Fruit fly (Drosophila melanogaster) whole organism, embryonic: ENCODE data around the gene CG42240.

Experiments used
- Adf1 ChIP-seq: fragments of 200-800 bp; sonication (Bioruptor generic); IDR thresholded peaks from 2 replicates; pipeline ENCODE4 v1.3.6; 2022; ENCODE audit warnings: missing biosample characterization, missing genetic modification characterization
- B-H2 ChIP-seq: fragments of 200-800 bp; sonication (Bioruptor generic); optimal IDR thresholded peaks from 2 replicates; lab custom pipeline; 2018; ENCODE audit warnings: missing biosample characterization, mild to moderate bottlenecking, missing genetic modification characterization
- CG10147 ChIP-seq: fragments of 200-800 bp; sonication (Bioruptor generic); optimal IDR thresholded peaks from 2 replicates; lab custom pipeline; 2019; ENCODE audit warnings: missing biosample characterization, mild to moderate bottlenecking, missing genetic modification characterization, moderate library complexity
- CG1024 ChIP-seq: fragments of 200-800 bp; sonication (Bioruptor generic); IDR thresholded peaks from 2 replicates; pipeline ENCODE4 v1.3.6; 2022; ENCODE audit warnings: missing biosample characterization, missing genetic modification characterization
- CG11398 ChIP-seq: fragments of 200-800 bp; sonication (Bioruptor generic); optimal IDR thresholded peaks from 2 replicates; lab custom pipeline; 2016; ENCODE audit warnings: missing biosample characterization, missing genetic modification characterization
- CG11696 ChIP-seq: fragments of 200-800 bp; sonication (Bioruptor generic); IDR thresholded peaks from 2 replicates; pipeline ENCODE4 v1.3.6; 2022; ENCODE audit warnings: missing biosample characterization, missing genetic modification characterization
- CG12236 ChIP-seq: fragments of 200-800 bp; sonication (Bioruptor generic); optimal IDR thresholded peaks from 2 replicates; lab custom pipeline; 2016; ENCODE audit warnings: missing biosample characterization, missing genetic modification characterization
- CG12769 ChIP-seq: fragments of 200-800 bp; sonication (Bioruptor generic); optimal IDR thresholded peaks from 2 replicates; lab custom pipeline; 2019; ENCODE audit warnings: missing biosample characterization, mild to moderate bottlenecking, missing genetic modification characterization, moderate library complexity
- CG15073 ChIP-seq: fragments of 200-800 bp; sonication (Bioruptor generic); optimal IDR thresholded peaks from 2 replicates; lab custom pipeline; 2016; ENCODE audit warnings: missing biosample characterization, missing genetic modification characterization
- CG16815 ChIP-seq: fragments of 200-800 bp; sonication (Bioruptor generic); optimal IDR thresholded peaks from 3 replicates; lab custom pipeline; 2017; ENCODE audit warnings: missing biosample characterization, mild to moderate bottlenecking, missing genetic modification characterization
- CG17829 ChIP-seq: fragments of 200-800 bp; optimal IDR thresholded peaks from 2 replicates; lab custom pipeline; 2019; ENCODE audit warnings: missing biosample characterization, mild to moderate bottlenecking, missing genetic modification characterization, moderate library complexity
- CG18262 ChIP-seq: fragments of 200-800 bp; optimal IDR thresholded peaks from 3 replicates; lab custom pipeline; 2019; ENCODE audit warnings: missing biosample characterization, mild to moderate bottlenecking, missing genetic modification characterization, moderate library complexity
- CG2120 ChIP-seq: fragments of 200-800 bp; sonication (Bioruptor generic); optimal IDR thresholded peaks from 3 replicates; lab custom pipeline; 2016; ENCODE audit warnings: missing biosample characterization, missing genetic modification characterization
- CG2199 ChIP-seq: fragments of 200-800 bp; sonication (Bioruptor generic); IDR thresholded peaks from 3 replicates; pipeline ENCODE4 v1.3.6; 2022; ENCODE audit warnings: missing biosample characterization, missing genetic modification characterization
- CG2678 ChIP-seq: fragments of 200-800 bp; sonication (Bioruptor generic); optimal IDR thresholded peaks from 3 replicates; lab custom pipeline; 2019; ENCODE audit warnings: missing biosample characterization, mild to moderate bottlenecking, missing genetic modification characterization, moderate library complexity
- CG30403 ChIP-seq: fragments of 200-800 bp; sonication (Bioruptor generic); optimal IDR thresholded peaks from 3 replicates; lab custom pipeline; 2016; ENCODE audit warnings: missing biosample characterization, missing genetic modification characterization
- CG3726 ChIP-seq: fragments of 200-800 bp; sonication (Bioruptor generic); IDR thresholded peaks from 3 replicates; pipeline ENCODE4, ENCODE4 v1.3.6; 2022; ENCODE audit warnings: missing biosample characterization, missing genetic modification characterization
- CG3838 ChIP-seq: fragments of 200-800 bp; sonication (Bioruptor generic); optimal IDR thresholded peaks from 3 replicates; lab custom pipeline; 2016; ENCODE audit warnings: missing biosample characterization, missing genetic modification characterization
- CG3847 ChIP-seq: fragments of 200-800 bp; sonication (Bioruptor generic); IDR thresholded peaks from 2 replicates; pipeline ENCODE4 v1.3.6; 2022; ENCODE audit warnings: missing biosample characterization, missing genetic modification characterization
- CG4404 ChIP-seq: fragments of 200-800 bp; sonication (Bioruptor generic); IDR thresholded peaks from 2 replicates; pipeline ENCODE4 v1.3.6; 2022; ENCODE audit warnings: missing biosample characterization, missing genetic modification characterization
- CG8290 ChIP-seq, 3 experiments: fragments of 200-800 bp; sonication (Bioruptor generic); optimal IDR thresholded peaks; 2 replicates each; lab custom pipeline; 2016 to 2019; ENCODE audit warnings: missing biosample characterization in 3 of 3, missing genetic modification characterization in 3 of 3, mild to moderate bottlenecking in 2 of 3, moderate library complexity in 1 of 3
- CTCF ChIP-seq: fragments of 200-800 bp; sonication (Bioruptor generic); optimal IDR thresholded peaks from 2 replicates; lab custom pipeline; 2017; ENCODE audit warnings: missing biosample characterization, mild to moderate bottlenecking, missing genetic modification characterization, moderate library complexity
- Camta ChIP-seq: fragments of 200-800 bp; sonication (Bioruptor generic); optimal IDR thresholded peaks from 2 replicates; lab custom pipeline; 2016; ENCODE audit warnings: missing biosample characterization, missing genetic modification characterization
- Doc2 ChIP-seq: fragments of 200-800 bp; sonication (Bioruptor generic); IDR thresholded peaks from 2 replicates; pipeline ENCODE4 v1.3.6; 2022; ENCODE audit warnings: missing biosample characterization, missing genetic modification characterization
- Drgx ChIP-seq: fragments of 200-800 bp; sonication (Bioruptor generic); IDR thresholded peaks from 2 replicates; pipeline ENCODE4 v1.3.6; 2022; ENCODE audit warnings: missing biosample characterization, missing genetic modification characterization
- Hand ChIP-seq: fragments of 200-800 bp; sonication (Bioruptor generic); optimal IDR thresholded peaks from 2 replicates; lab custom pipeline; 2017; ENCODE audit warnings: mild to moderate bottlenecking, missing biosample characterization, missing genetic modification reagents, missing genetic modification characterization
- Hsf ChIP-seq: fragments of 200-800 bp; sonication (Bioruptor generic); optimal IDR thresholded peaks from 3 replicates; lab custom pipeline; 2016; ENCODE audit warnings: missing biosample characterization, missing genetic modification characterization
- Meics ChIP-seq: fragments of 200-800 bp; sonication (Bioruptor generic); optimal IDR thresholded peaks from 2 replicates; lab custom pipeline; 2017; ENCODE audit warnings: missing biosample characterization, mild to moderate bottlenecking, missing genetic modification characterization
- NC2α ChIP-seq: fragments of 200-800 bp; sonication (Bioruptor generic); optimal IDR thresholded peaks from 2 replicates; lab custom pipeline; 2016; ENCODE audit warnings: missing biosample characterization, missing genetic modification characterization
- NK7.1 ChIP-seq: fragments of 200-800 bp; sonication (Bioruptor generic); optimal IDR thresholded peaks from 3 replicates; lab custom pipeline; 2016; ENCODE audit warnings: missing biosample characterization, missing genetic modification characterization
- Nf-YC ChIP-seq: fragments of 200-800 bp; optimal IDR thresholded peaks from 3 replicates; lab custom pipeline; 2019; ENCODE audit warnings: missing biosample characterization, mild to moderate bottlenecking, missing genetic modification characterization, moderate library complexity
- NfI ChIP-seq: fragments of 200-800 bp; sonication (Bioruptor generic); optimal IDR thresholded peaks from 3 replicates; lab custom pipeline; 2018; ENCODE audit warnings: missing biosample characterization, mild to moderate bottlenecking, missing genetic modification characterization, moderate library complexity
- Scr ChIP-seq: fragments of 200-800 bp; sonication (Bioruptor generic); IDR thresholded peaks from 2 replicates; pipeline ENCODE4 v1.3.6; 2022; ENCODE audit warnings: missing biosample characterization, missing genetic modification characterization; ENCODE audit not compliant: partially characterized antibody
- Sry-β ChIP-seq: fragments of 200-800 bp; sonication (Bioruptor generic); optimal IDR thresholded peaks from 2 replicates; lab custom pipeline; 2018; ENCODE audit warnings: missing biosample characterization, mild to moderate bottlenecking, missing genetic modification characterization, moderate library complexity
- ab ChIP-seq: fragments of 200-800 bp; sonication (Bioruptor generic); optimal IDR thresholded peaks from 2 replicates; lab custom pipeline; 2016; ENCODE audit warnings: missing biosample characterization, missing genetic modification characterization
- abd-A ChIP-seq: fragments of 200-800 bp; sonication (Bioruptor generic); optimal IDR thresholded peaks from 3 replicates; lab custom pipeline; 2019; ENCODE audit warnings: missing biosample characterization, mild to moderate bottlenecking, missing genetic modification characterization, moderate library complexity
- ara ChIP-seq: fragments of 200-800 bp; sonication (Bioruptor generic); IDR thresholded peaks from 2 replicates; pipeline ENCODE4 v1.3.6; 2022; ENCODE audit warnings: missing biosample characterization, missing genetic modification characterization
- chn ChIP-seq: fragments of 200-800 bp; sonication (Bioruptor generic); optimal IDR thresholded peaks from 2 replicates; lab custom pipeline; 2016; ENCODE audit warnings: missing biosample characterization, missing genetic modification characterization
- danr ChIP-seq: fragments of 200-800 bp; sonication (Bioruptor generic); IDR thresholded peaks from 2 replicates; pipeline ENCODE4 v1.3.6; 2022; ENCODE audit warnings: missing biosample characterization, missing genetic modification characterization
- dm ChIP-seq: fragments of 200-800 bp; sonication (Bioruptor generic); optimal IDR thresholded peaks from 3 replicates; lab custom pipeline; 2016; ENCODE audit warnings: missing biosample characterization, missing genetic modification characterization
- eyg ChIP-seq: fragments of 200-800 bp; sonication (Bioruptor generic); optimal IDR thresholded peaks from 3 replicates; lab custom pipeline; 2016; ENCODE audit warnings: missing biosample characterization, missing genetic modification characterization
- gsb ChIP-seq: fragments of 200-800 bp; sonication (Bioruptor generic); IDR thresholded peaks from 2 replicates; pipeline ENCODE4 v1.3.6; 2022; ENCODE audit warnings: missing biosample characterization, missing genetic modification characterization
- jumu ChIP-seq: fragments of 200-800 bp; sonication (Bioruptor generic); optimal IDR thresholded peaks from 3 replicates; lab custom pipeline; 2016; ENCODE audit warnings: missing biosample characterization, missing genetic modification characterization
- nmo ChIP-seq: fragments of 200-800 bp; sonication (Bioruptor generic); optimal IDR thresholded peaks from 2 replicates; lab custom pipeline; 2018; ENCODE audit warnings: missing biosample characterization, mild to moderate bottlenecking, missing genetic modification characterization, moderate library complexity
- odd ChIP-seq: fragments of 200-800 bp; sonication (Bioruptor generic); optimal IDR thresholded peaks from 2 replicates; lab custom pipeline; 2017; ENCODE audit warnings: missing biosample characterization, mild to moderate bottlenecking, missing genetic modification characterization
- peb ChIP-seq: fragments of 200-800 bp; sonication (Bioruptor generic); IDR thresholded peaks from 2 replicates; pipeline ENCODE4 v1.3.6; 2022; ENCODE audit warnings: missing biosample characterization, missing genetic modification characterization
- pho ChIP-seq: fragments of 200-800 bp; sonication (Bioruptor generic); optimal IDR thresholded peaks from 2 replicates; lab custom pipeline; 2016; ENCODE audit warnings: missing biosample characterization, missing genetic modification characterization
- pzg ChIP-seq: fragments of 200-800 bp; sonication (Bioruptor generic); optimal IDR thresholded peaks from 3 replicates; lab custom pipeline; 2018; ENCODE audit warnings: missing biosample characterization, mild to moderate bottlenecking, missing genetic modification characterization, moderate library complexity
- ssp ChIP-seq: fragments of 200-800 bp; sonication (Bioruptor generic); IDR thresholded peaks from 2 replicates; pipeline ENCODE4 v1.3.6; 2022; ENCODE audit warnings: missing biosample characterization, missing genetic modification characterization
- tgo ChIP-seq: fragments of 200-800 bp; sonication (Bioruptor generic); IDR thresholded peaks from 3 replicates; pipeline ENCODE4 v1.3.6; 2022; ENCODE audit warnings: missing biosample characterization, missing genetic modification characterization
- tin ChIP-seq: fragments of 200-800 bp; sonication (Bioruptor generic); optimal IDR thresholded peaks from 3 replicates; lab custom pipeline; 2016; ENCODE audit warnings: missing biosample characterization, missing genetic modification characterization
- vfl ChIP-seq: fragments of 200-800 bp; sonication (Bioruptor generic); optimal IDR thresholded peaks from 2 replicates; lab custom pipeline; 2016; ENCODE audit warnings: missing biosample characterization, missing genetic modification characterization
- yki ChIP-seq: fragments of >200 bp; optimal IDR thresholded peaks from 3 replicates; lab custom pipeline; 2018

Gene CG42240

dm6 chrX:6375636-6376035 lies 45.0 kb downstream of the CG42240 start (continued):
- TF ChIP-seq CG3726, result no peak
- no peak for TF ChIP-seq CG8290 (GFP tag; optimal IDR thresholded peaks at IDR 0.05; lab: Kevin White, UChicago)
- TF ChIP-seq CG8290 (tag; optimal IDR thresholded peaks at IDR 0.05; lab: Kevin White, UChicago), result peak in 1 of 2 experiments; percentile 67
- TF ChIP-seq CG2120 (GFP tag; lab: Kevin White, UChicago), result peak; percentile 65
- TF ChIP-seq CG1024 (GFP tag; lab: Robert Waterston, UW), result no peak
- TF ChIP-seq CG2678, result peak; percentile 73
- TF ChIP-seq CG4404, result no peak
- no peak for TF ChIP-seq peb (GFP tag; lab: Robert Waterston, UW)
- TF ChIP-seq CG10147 (GFP tag; lab: Kevin White, UChicago), result peak; percentile 60
- peak; percentile 39 for TF ChIP-seq chn (GFP tag; lab: Kevin White, UChicago)
- TF ChIP-seq CG18262, result peak; percentile 22
- TF ChIP-seq pzg, result no peak
- peak; percentile 64 for TF ChIP-seq Meics (GFP tag; lab: Kevin White, UChicago)
- TF ChIP-seq CG3847 (GFP tag; lab: Robert Waterston, UW), result 0 out of 2 replicates have a peak, but pooled peaks have one; percentile 20
- TF ChIP-seq yki (lab: Kevin White, UChicago), result no peak
- TF ChIP-seq Hand (GFP tag; lab: Kevin White, UChicago), result peak; percentile 47
- TF ChIP-seq B-H2 (GFP tag; lab: Kevin White, UChicago), result no peak
- TF ChIP-seq dm, result no peak
- TF ChIP-seq Drgx (GFP tag; lab: Robert Waterston, UW), result no peak
- no peak for TF ChIP-seq danr (GFP tag; lab: Robert Waterston, UW)
- no peak for TF ChIP-seq abd-A
- no peak for TF ChIP-seq CG11398
- TF ChIP-seq pho (GFP tag; lab: Kevin White, UChicago), result no peak
- TF ChIP-seq CG11696 (GFP tag; lab: Robert Waterston, UW), result no peak
- no peak for TF ChIP-seq CG12769
- TF ChIP-seq vfl (GFP tag; lab: Kevin White, UChicago), result no peak
- no peak for TF ChIP-seq NC2α (GFP tag; lab: Kevin White, UChicago)
- TF ChIP-seq Hsf (GFP tag; lab: Kevin White, UChicago), result peak; percentile 46
- peak; percentile 14 for TF ChIP-seq CG12236 (GFP tag; lab: Kevin White, UChicago)
- peak; percentile 38 for TF ChIP-seq NfI
- TF ChIP-seq CG3838, result no peak
- no peak for TF ChIP-seq ssp (GFP tag; lab: Robert Waterston, UW)
- TF ChIP-seq Camta (GFP tag; lab: Kevin White, UChicago), result no peak
- peak; percentile 4 for TF ChIP-seq NK7.1 (GFP tag; lab: Kevin White, UChicago)
- TF ChIP-seq tin (GFP tag; lab: Kevin White, UChicago), result peak; percentile 49
- TF ChIP-seq nmo (GFP tag; lab: Kevin White, UChicago), result peak; percentile 59
- TF ChIP-seq eyg (GFP tag; lab: Kevin White, UChicago), result no peak
- no peak for TF ChIP-seq Sry-β (GFP tag; lab: Kevin White, UChicago)
- TF ChIP-seq Doc2 (GFP tag; lab: Robert Waterston, UW), result no peak
- no peak for TF ChIP-seq Adf1 (GFP tag; lab: Robert Waterston, UW)
- TF ChIP-seq Scr, result no peak
- TF ChIP-seq CG30403 (GFP tag; lab: Kevin White, UChicago), result peak; percentile 47
- no peak for TF ChIP-seq gsb
- TF ChIP-seq Nf-YC (tag; lab: Kevin White, UChicago), result no peak
- peak; percentile 26 for TF ChIP-seq CG17829 (tag; lab: Kevin White, UChicago)
- TF ChIP-seq odd, result no peak
- TF ChIP-seq CG15073 (GFP tag; lab: Kevin White, UChicago), result no peak
- TF ChIP-seq ara (GFP tag; lab: Robert Waterston, UW), result peak; percentile 48; the same call in 1 of the 2 replicates
- peak; percentile 27; the same call in 1 of the 3 replicates for TF ChIP-seq tgo (GFP tag; lab: Robert Waterston, UW)
- TF ChIP-seq jumu (GFP tag; lab: Kevin White, UChicago), result peak; percentile 33
- no peak for TF ChIP-seq ab (GFP tag; lab: Kevin White, UChicago)
- no peak for TF ChIP-seq CG16815 (GFP tag; lab: Kevin White, UChicago)
- no peak for TF ChIP-seq CG2199 (GFP tag; lab: Robert Waterston, UW)
- no peak for TF ChIP-seq CTCF (GFP tag; lab: Kevin White, UChicago)
